Fruit fly (Drosophila melanogaster): Measurements from ENCODE around the gene msi.

msi gene

DNA sequence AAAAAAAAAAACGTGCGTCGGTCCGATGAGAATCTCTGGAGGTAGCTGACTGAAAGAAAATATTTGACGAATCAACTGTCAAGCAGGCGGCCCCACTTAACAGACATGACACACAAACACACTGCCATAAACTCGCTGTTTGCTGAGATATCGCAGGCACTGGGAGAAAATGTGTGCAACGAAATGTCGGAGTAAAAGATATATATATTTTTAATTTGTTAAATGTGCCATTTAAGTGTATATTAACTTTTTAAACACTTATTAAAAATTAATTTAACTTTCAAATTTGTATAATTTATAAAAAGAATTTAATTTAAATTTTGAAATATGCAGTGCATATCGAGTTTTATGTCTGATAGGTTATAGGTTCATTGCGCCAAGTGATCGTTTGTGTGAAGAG, 26.8 kb upstream of the msi start (continued):
- TF ChIP-seq Hmr (GFP tag; optimal IDR thresholded peaks at IDR 0.05) (no peak), az2 (GFP tag; optimal IDR thresholded peaks at IDR 0.05) (peak; percentile 33), ash1 (GFP tag; optimal IDR thresholded peaks at IDR 0.05) (no peak), mam (GFP tag; optimal IDR thresholded peaks at IDR 0.05) (no peak), trem (tag; optimal IDR thresholded peaks at IDR 0.05) (peak; percentile 50), CG2120 (GFP tag; optimal IDR thresholded peaks at IDR 0.05) (no peak), Eip74EF (GFP tag; optimal IDR thresholded peaks at IDR 0.05) (peak in 1 of 2 experiments; percentile 51), CG6654 (GFP tag; optimal IDR thresholded peaks at IDR 0.05) (peak; percentile 7), CG14050 (GFP tag; IDR thresholded peaks at IDR 0.05) (peak; percentile 46; the same call in 2 of the 3 replicates), seq (GFP tag; IDR thresholded peaks at IDR 0.05) (no peak), gsb-n (tag; optimal IDR thresholded peaks at IDR 0.05) (peak; percentile 55), Oli (tag; optimal IDR thresholded peaks at IDR 0.05) (peak; percentile 44), slbo (GFP tag; IDR thresholded peaks at IDR 0.05) (peak; percentile 24; the same call in 1 of the 2 replicates), ab (GFP tag; optimal IDR thresholded peaks at IDR 0.05) (no peak), wdn (GFP tag; IDR thresholded peaks at IDR 0.05) (no peak; the same call in 1 of the 2 replicates), CG10543 (GFP tag; optimal IDR thresholded peaks at IDR 0.05) (peak; percentile 61), ro (GFP tag; IDR thresholded peaks at IDR 0.05) (peak; percentile 12; the same call in 1 of the 2 replicates), MTF-1 (GFP tag; optimal IDR thresholded peaks at IDR 0.05; ENCODE audit: borderline replicate concordance) (peak; percentile 48), Blimp-1 (GFP tag; optimal IDR thresholded peaks at IDR 0.05) (peak; percentile 77), CoRest (tag; optimal IDR thresholded peaks at IDR 0.05) (peak; percentile 36), Lim3 (GFP tag; IDR thresholded peaks at IDR 0.05) (no peak), sisA (GFP tag; IDR thresholded peaks at IDR 0.05) (peak; percentile 53), Opbp (GFP tag; IDR thresholded peaks at IDR 0.05; ENCODE audit: partially characterized antibody) (no peak), tap (tag; optimal IDR thresholded peaks at IDR 0.05) (peak; percentile 34), Xbp1 (GFP tag; optimal IDR thresholded peaks at IDR 0.05) (peak; percentile 16), Mrtf (GFP tag; IDR thresholded peaks at IDR 0.05) (no peak), dmrt11E (tag; optimal IDR thresholded peaks at IDR 0.05) (peak; percentile 67), sqz (GFP tag; optimal IDR thresholded peaks at IDR 0.05) (peak; percentile 23), CG30020 (tag; optimal IDR thresholded peaks at IDR 0.05) (no peak), ken (GFP tag; IDR thresholded peaks at IDR 0.05) (0 out of 3 replicates have a peak, but pooled peaks have one; percentile 31), fd102C (GFP tag; optimal IDR thresholded peaks at IDR 0.05) (no peak), CG4328 (GFP tag; optimal IDR thresholded peaks at IDR 0.05) (peak; percentile 24), org-1 (GFP tag; optimal IDR thresholded peaks at IDR 0.05) (peak; percentile 35), bcd (GFP tag; optimal IDR thresholded peaks at IDR 0.05) (peak; percentile 60), mld (GFP tag; IDR thresholded peaks at IDR 0.05; ENCODE audit: partially characterized antibody) (no peak), hkb (optimal IDR thresholded peaks at IDR 0.05) (no peak), hkb (GFP tag; IDR thresholded peaks at IDR 0.05) (peak; percentile 71), CG1602 (GFP tag; optimal IDR thresholded peaks at IDR 0.05) (peak; percentile 30), Hr78 (GFP tag; optimal IDR thresholded peaks at IDR 0.05) (peak in 1 of 2 experiments; percentile 81), CG18262 (tag; optimal IDR thresholded peaks at IDR 0.05) (peak; percentile 78), GATAe (GFP tag; conservative IDR thresholded peaks at IDR 0.05) (peak; percentile 67; the same call in 1 of the 2 replicates), HLHmδ (GFP tag; optimal IDR thresholded peaks at IDR 0.05) (no peak), CG15601 (tag; optimal IDR thresholded peaks at IDR 0.05) (peak; percentile 47), CG2678 (tag; optimal IDR thresholded peaks at IDR 0.05) (peak; percentile 62), CG10147 (GFP tag; optimal IDR thresholded peaks at IDR 0.05) (peak; percentile 33), CG31224 (GFP tag; IDR thresholded peaks at IDR 0.05) (0 out of 2 replicates have a peak, but pooled peaks have one; percentile 7), CG2875 (GFP tag; optimal IDR thresholded peaks at IDR 0.05) (peak; percentile 68), CG2712 (tag; optimal IDR thresholded peaks at IDR 0.05) (peak; percentile 85), CG32772 (GFP tag; IDR thresholded peaks at IDR 0.05) (peak; percentile 48; the same call in 1 of the 2 replicates), Ptx1 (GFP tag; IDR thresholded peaks at IDR 0.05) (peak; percentile 57; the same call in 1 of the 2 replicates)
